Fruit fly (Drosophila melanogaster): Measurements from ENCODE around the gene CG6126.
A peak's percentile ranks its signal among the peaks of the same experiment; 100 is the strongest.

CG6126 gene

dm6 chr3R:16240478-16241101 is 37.7 kb upstream of the CG6126 start:
- TF ChIP-seq CTCF (optimal IDR thresholded peaks at IDR 0.05) (no peak), CG8478 (optimal IDR thresholded peaks at IDR 0.05) (no peak)

- no peak for TF ChIP-seq CG8478 (optimal IDR thresholded peaks at IDR 0.05)
- TF ChIP-seq CTCF (optimal IDR thresholded peaks at IDR 0.05) = no peak
Observed at dm6 chr3R:16239304-16239703, 36.4 kb upstream of the CG6126 start.

dm6 chr3R:16238016-16238710 is 35.3 kb upstream of the CG6126 start:
- TF ChIP-seq CG8478 (optimal IDR thresholded peaks at IDR 0.05) (no peak), CTCF (optimal IDR thresholded peaks at IDR 0.05) (no peak)

dm6 chr3R:16236713-16237641 is 34.1 kb upstream of the CG6126 start:
- TF ChIP-seq CG8478 (optimal IDR thresholded peaks at IDR 0.05) (no peak), CTCF (optimal IDR thresholded peaks at IDR 0.05) (peak in 1 of 2 experiments; percentile 2)

dm6 chr3R:16235941-16236712 is 33.2 kb upstream of the CG6126 start:
- TF ChIP-seq CG8478 (optimal IDR thresholded peaks at IDR 0.05) (no peak), CTCF (optimal IDR thresholded peaks at IDR 0.05) (no peak)

- TF ChIP-seq CG8478 (optimal IDR thresholded peaks at IDR 0.05) (no peak), CTCF (optimal IDR thresholded peaks at IDR 0.05) (no peak)
Observed at dm6 chr3R:16235215-16235937, 32.5 kb upstream of the CG6126 start.

- TF ChIP-seq CG8478 (optimal IDR thresholded peaks at IDR 0.05) (no peak), CTCF (optimal IDR thresholded peaks at IDR 0.05) (no peak)
Observed at dm6 chr3R:16234745-16235149, 31.9 kb upstream of the CG6126 start.

- TF ChIP-seq CG8478 (optimal IDR thresholded peaks at IDR 0.05) (no peak), CTCF (optimal IDR thresholded peaks at IDR 0.05) (no peak)
Observed at dm6 chr3R:16234298-16234697, 31.4 kb upstream of the CG6126 start.

dm6 chr3R:16232569-16232968 is 29.7 kb upstream of the CG6126 start:
- TF ChIP-seq CTCF (optimal IDR thresholded peaks at IDR 0.05) (no peak), CG8478 (optimal IDR thresholded peaks at IDR 0.05) (no peak)

- TF ChIP-seq CG8478 (optimal IDR thresholded peaks at IDR 0.05) = no peak
- no peak for TF ChIP-seq CTCF (optimal IDR thresholded peaks at IDR 0.05)
Observed at dm6 chr3R:16231385-16232307, 28.8 kb upstream of the CG6126 start.

dm6 chr3R:16230080-16230670 is 27.3 kb upstream of the CG6126 start:
- TF ChIP-seq CTCF (optimal IDR thresholded peaks at IDR 0.05) (no peak), CG8478 (optimal IDR thresholded peaks at IDR 0.05) (no peak)

- no peak for TF ChIP-seq CTCF (optimal IDR thresholded peaks at IDR 0.05)
- peak; percentile 81 for TF ChIP-seq CG8478 (optimal IDR thresholded peaks at IDR 0.05)
Observed at dm6 chr3R:16228719-16229704, 26.1 kb upstream of the CG6126 start.

All from S2 (cell line).